Fruit fly (Drosophila melanogaster) whole organism: ENCODE data around the gene CG31161.

Experiments
- CG8478 ChIP-seq: fragments of >200 bp; optimal IDR thresholded peaks from 2 replicates; lab custom pipeline; 2018; ENCODE audit warnings: inconsistent platforms
- EcR ChIP-seq, 2 experiments: fragments of >200 bp; optimal IDR thresholded peaks; 2 replicates each; lab custom pipeline; 2017; ENCODE audit warnings: missing biosample characterization in 2 of 2, missing genetic modification characterization in 2 of 2, missing genetic modification reagents in 2 of 2
- pan ChIP-seq: fragments of >200 bp; optimal IDR thresholded peaks from 2 replicates; lab custom pipeline; 2017

- TF ChIP-seq CG8478 (lab: Kevin White, UChicago), result no peak
- no peak for TF ChIP-seq EcR (GFP tag; optimal IDR thresholded peaks at IDR 0.05; lab: Kevin White, UChicago)
- TF ChIP-seq pan, result no peak
Measured at dm6 chr3R:22573590-22573989, 42.7 kb upstream of the CG31161 start.
